Worm (Caenorhabditis elegans): ENCODE data around the gene fbxa-213.

ce11 chrV:18299313-18299712 is 30.7 kb upstream of the fbxa-213 start:
- no peak for TF ChIP-seq lin-39 (tag; optimal IDR thresholded peaks at IDR 0.05)
- TF ChIP-seq ceh-28 (tag; optimal IDR thresholded peaks at IDR 0.05), result no peak
- TF ChIP-seq mdl-1 (tag; optimal IDR thresholded peaks at IDR 0.05), result no peak
- no peak for TF ChIP-seq daf-12 (tag; optimal IDR thresholded peaks at IDR 0.05)
- TF ChIP-seq ztf-11 (tag; optimal IDR thresholded peaks at IDR 0.05), result no peak
- no peak for TF ChIP-seq zag-1 (tag; optimal IDR thresholded peaks at IDR 0.05)
- no peak for TF ChIP-seq elt-2 (tag; optimal IDR thresholded peaks at IDR 0.05)
- TF ChIP-seq pqm-1 (tag; optimal IDR thresholded peaks at IDR 0.05), result no peak
- no peak for TF ChIP-seq nhr-23 (tag; optimal IDR thresholded peaks at IDR 0.05)
- no peak for TF ChIP-seq snpc-4 (tag; optimal IDR thresholded peaks at IDR 0.05)

Measured in whole organism, L3 larva.